Fruit fly (Drosophila melanogaster): Measurements from ENCODE around the gene CG4186.

Gene CG4186

dm6 chr3L:20785742-20786427 lies 16.5 kb downstream of the CG4186 start, which contains the start of gene Pcif1 (continued):
- TF ChIP-seq gce (GFP tag; IDR thresholded peaks at IDR 0.05) = no peak
- no peak for TF ChIP-seq pita (GFP tag; optimal IDR thresholded peaks at IDR 0.05)
- TF ChIP-seq CG17612 (GFP tag; IDR thresholded peaks at IDR 0.05) = no peak
- TF ChIP-seq CG17328 (GFP tag; IDR thresholded peaks at IDR 0.05) = no peak
- peak; percentile 100 for TF ChIP-seq chinmo (GFP tag; IDR thresholded peaks at IDR 0.05; ENCODE audit: partially characterized antibody)
- peak; percentile 99 for TF ChIP-seq Bgb (GFP tag; IDR thresholded peaks at IDR 0.05; ENCODE audit: partially characterized antibody)
- no peak for TF ChIP-seq crp (GFP tag; optimal IDR thresholded peaks at IDR 0.05)
- no peak for TF ChIP-seq Bdp1 (GFP tag; optimal IDR thresholded peaks at IDR 0.05)
- TF ChIP-seq slp2 (GFP tag; optimal IDR thresholded peaks at IDR 0.05) = no peak
- peak; percentile 95 for TF ChIP-seq Sry-δ (GFP tag; optimal IDR thresholded peaks at IDR 0.05)
- peak; percentile 99 for TF ChIP-seq Scr (GFP tag; IDR thresholded peaks at IDR 0.05; ENCODE audit: partially characterized antibody)
- TF ChIP-seq Lim3 (GFP tag; IDR thresholded peaks at IDR 0.05) = no peak
- no peak for TF ChIP-seq CG6175 (GFP tag; IDR thresholded peaks at IDR 0.05)
- TF ChIP-seq Fer1 (GFP tag; optimal IDR thresholded peaks at IDR 0.05) = no peak
- TF ChIP-seq hbn (GFP tag; IDR thresholded peaks at IDR 0.05; ENCODE audit: partially characterized antibody) = peak; percentile 99
- 0 out of 2 replicates have a peak, but pooled peaks have one; percentile 18 for TF ChIP-seq al (GFP tag; IDR thresholded peaks at IDR 0.05)
- TF ChIP-seq CG17568 (GFP tag; optimal IDR thresholded peaks at IDR 0.05) = peak; percentile 28
- peak; percentile 99 for TF ChIP-seq CG13287 (GFP tag; IDR thresholded peaks at IDR 0.05; ENCODE audit: partially characterized antibody)
- no peak for TF ChIP-seq CG9727 (GFP tag; optimal IDR thresholded peaks at IDR 0.05)
- no peak for TF ChIP-seq Tbp (GFP tag; optimal IDR thresholded peaks at IDR 0.05)
- TF ChIP-seq trem (tag; optimal IDR thresholded peaks at IDR 0.05) = peak; percentile 67
- TF ChIP-seq CG31365 (tag; optimal IDR thresholded peaks at IDR 0.05) = no peak
- TF ChIP-seq H15 (GFP tag; IDR thresholded peaks at IDR 0.05) = no peak
- no peak for TF ChIP-seq her (GFP tag; optimal IDR thresholded peaks at IDR 0.05)
- TF ChIP-seq CG9817 (tag; optimal IDR thresholded peaks at IDR 0.05) = no peak
- TF ChIP-seq fu2 (GFP tag; optimal IDR thresholded peaks at IDR 0.05) = no peak
- no peak for TF ChIP-seq pum (GFP tag; optimal IDR thresholded peaks at IDR 0.05)
- no peak for TF ChIP-seq zf30C (GFP tag; optimal IDR thresholded peaks at IDR 0.05)
- TF ChIP-seq fd102C (GFP tag; optimal IDR thresholded peaks at IDR 0.05) = no peak
- no peak for TF ChIP-seq CG4328 (GFP tag; optimal IDR thresholded peaks at IDR 0.05)
- TF ChIP-seq CG7271 (tag; optimal IDR thresholded peaks at IDR 0.05) = peak; percentile 65
- TF ChIP-seq CG2678 (tag; optimal IDR thresholded peaks at IDR 0.05) = no peak
- no peak for TF ChIP-seq Aef1 (GFP tag; IDR thresholded peaks at IDR 0.05)
- TF ChIP-seq CG18262 (tag; optimal IDR thresholded peaks at IDR 0.05) = no peak
- TF ChIP-seq HLH3B (GFP tag; IDR thresholded peaks at IDR 0.05) = no peak
- TF ChIP-seq BEAF-32 (GFP tag; optimal IDR thresholded peaks at IDR 0.05) = peak; percentile 98
- no peak for TF ChIP-seq CG9609 (GFP tag; optimal IDR thresholded peaks at IDR 0.05)
- no peak for TF ChIP-seq CG18764 (GFP tag; optimal IDR thresholded peaks at IDR 0.05)
- TF ChIP-seq dmrt11E (tag; optimal IDR thresholded peaks at IDR 0.05) = no peak
- no peak for TF ChIP-seq CG3407 (GFP tag; optimal IDR thresholded peaks at IDR 0.05)
- no peak for TF ChIP-seq ind (GFP tag; optimal IDR thresholded peaks at IDR 0.05)
- no peak for TF ChIP-seq CG10274 (GFP tag; optimal IDR thresholded peaks at IDR 0.05)
- peak; percentile 72 for TF ChIP-seq CG17186 (GFP tag; optimal IDR thresholded peaks at IDR 0.05)
- TF ChIP-seq pzg (GFP tag; optimal IDR thresholded peaks at IDR 0.05) = peak; percentile 81
- TF ChIP-seq CG12219 (GFP tag; optimal IDR thresholded peaks at IDR 0.05) = peak; percentile 5
- TF ChIP-seq CHES-1-like (GFP tag; optimal IDR thresholded peaks at IDR 0.05) = no peak
- no peak for TF ChIP-seq Xbp1 (GFP tag; optimal IDR thresholded peaks at IDR 0.05)
- TF ChIP-seq CG1233 (GFP tag; optimal IDR thresholded peaks at IDR 0.05) = no peak
- TF ChIP-seq CG34376 (GFP tag; optimal IDR thresholded peaks at IDR 0.05) = peak; percentile 32
- no peak for TF ChIP-seq CG10959 (GFP tag; IDR thresholded peaks at IDR 0.05)
